Fruit fly (Drosophila melanogaster): ENCODE data around the gene sc.
A peak's percentile ranks its signal among the peaks of the same experiment; 100 is the strongest.

Gene sc

dm6 chrX:356232-356631 is 39.6 kb upstream of the sc start, which contains the start of gene y:
TSS of gene y (plus strand) at chrX:356509.
- TF ChIP-seq CG2199 (GFP tag; IDR thresholded peaks at IDR 0.05) (peak; percentile 82; the same call in 2 of the 3 replicates), Deaf1 (tag; optimal IDR thresholded peaks at IDR 0.05) (peak; percentile 92), Med (GFP tag) (peak; percentile 39), Nf-YB (GFP tag; optimal IDR thresholded peaks at IDR 0.05) (peak; percentile 60), sens (GFP tag) (peak; percentile 75), oc (tag; optimal IDR thresholded peaks at IDR 0.05) (peak; percentile 37), sqz (GFP tag; optimal IDR thresholded peaks at IDR 0.05) (peak; percentile 12), Ssrp (tag; optimal IDR thresholded peaks at IDR 0.05) (no peak), CG6689 (GFP tag; IDR thresholded peaks at IDR 0.05) (0 out of 2 replicates have a peak, but pooled peaks have one; percentile 9), CG12769 (tag; optimal IDR thresholded peaks at IDR 0.05) (peak; percentile 17), zen (tag; optimal IDR thresholded peaks at IDR 0.05) (no peak), jing (GFP tag; optimal IDR thresholded peaks at IDR 0.05) (peak; percentile 22), psq (GFP tag; optimal IDR thresholded peaks at IDR 0.05) (no peak), lov (optimal IDR thresholded peaks at IDR 0.05) (no peak), lov (GFP tag; IDR thresholded peaks at IDR 0.05) (0 out of 3 replicates have a peak, but pooled peaks have one; percentile 52), CG10959 (GFP tag; IDR thresholded peaks at IDR 0.05) (no peak), CG13894 (tag; optimal IDR thresholded peaks at IDR 0.05) (peak; percentile 89), gro (GFP tag; optimal IDR thresholded peaks at IDR 0.05) (no peak), tgo (GFP tag; IDR thresholded peaks at IDR 0.05) (0 out of 3 replicates have a peak, but pooled peaks have one; percentile 32), CG13287 (GFP tag; IDR thresholded peaks at IDR 0.05; ENCODE audit: partially characterized antibody) (no peak)

dm6 chrX:361418-361817 is 34.4 kb upstream of the sc start:
- TF ChIP-seq ato (GFP tag; IDR thresholded peaks at IDR 0.05; ENCODE audit: partially characterized antibody) (no peak), tll (GFP tag; optimal IDR thresholded peaks at IDR 0.05) (no peak), CG31224 (GFP tag; IDR thresholded peaks at IDR 0.05) (no peak), CG13624 (GFP tag; optimal IDR thresholded peaks at IDR 0.05) (no peak), CG11247 (GFP tag; IDR thresholded peaks at IDR 0.05) (no peak), Abd-B (GFP tag; optimal IDR thresholded peaks at IDR 0.05) (no peak), CG3281 (GFP tag; optimal IDR thresholded peaks at IDR 0.05) (no peak), fru (optimal IDR thresholded peaks at IDR 0.05) (no peak), gfzf (GFP tag; optimal IDR thresholded peaks at IDR 0.05) (no peak), pita (GFP tag; optimal IDR thresholded peaks at IDR 0.05) (peak; percentile 16), CG10147 (GFP tag; optimal IDR thresholded peaks at IDR 0.05) (no peak), GATAe (GFP tag; conservative IDR thresholded peaks at IDR 0.05) (no peak), CG12071 (GFP tag; optimal IDR thresholded peaks at IDR 0.05) (no peak), Atf3 (GFP tag; optimal IDR thresholded peaks at IDR 0.05) (no peak), Dll (GFP tag; IDR thresholded peaks at IDR 0.05; ENCODE audit: partially characterized antibody) (no peak), CG7271 (tag; optimal IDR thresholded peaks at IDR 0.05) (no peak), CG12942 (GFP tag; optimal IDR thresholded peaks at IDR 0.05) (no peak), CG2199 (GFP tag; IDR thresholded peaks at IDR 0.05) (peak; percentile 90; the same call in 2 of the 3 replicates), CG6175 (GFP tag; IDR thresholded peaks at IDR 0.05) (no peak), CG17612 (GFP tag; IDR thresholded peaks at IDR 0.05) (no peak), pfk (GFP tag; optimal IDR thresholded peaks at IDR 0.05) (no peak), ranshi (GFP tag; IDR thresholded peaks at IDR 0.05) (no peak), ab (GFP tag; optimal IDR thresholded peaks at IDR 0.05) (no peak), bsh (GFP tag; optimal IDR thresholded peaks at IDR 0.05) (peak in 1 of 2 experiments; percentile 55), dmrt99B (tag; optimal IDR thresholded peaks at IDR 0.05) (no peak), MESR4 (GFP tag; optimal IDR thresholded peaks at IDR 0.05) (no peak), sug (tag; optimal IDR thresholded peaks at IDR 0.05) (no peak), Deaf1 (tag; optimal IDR thresholded peaks at IDR 0.05) (no peak), D (optimal IDR thresholded peaks at IDR 0.05) (no peak), D (GFP tag; optimal IDR thresholded peaks at IDR 0.05) (no peak), Opbp (GFP tag; IDR thresholded peaks at IDR 0.05; ENCODE audit: partially characterized antibody) (0 out of 3 replicates have a peak, but pooled peaks have one; percentile 36), fu2 (GFP tag; optimal IDR thresholded peaks at IDR 0.05) (no peak)

All from whole organism, embryonic.